Worm (Caenorhabditis elegans): ENCODE data around the gene gcy-19.

- TF ChIP-seq lin-39 (tag; optimal IDR thresholded peaks at IDR 0.05) (no peak), R02D3.7 (tag; optimal IDR thresholded peaks at IDR 0.05) (no peak), ama-1 (optimal IDR thresholded peaks at IDR 0.05) (no peak), fos-1 (tag; optimal IDR thresholded peaks at IDR 0.05) (peak; percentile 45), elt-3 (tag; optimal IDR thresholded peaks at IDR 0.05) (no peak), zag-1 (tag; optimal IDR thresholded peaks at IDR 0.05) (no peak), unc-39 (tag; optimal IDR thresholded peaks at IDR 0.05) (no peak), ztf-4 (tag; optimal IDR thresholded peaks at IDR 0.05) (no peak)
Observed at ce11 chrII:3296644-3297043, 37.5 kb upstream of the gcy-19 start, which contains the start of gene btb-16.

Data from whole organism, L2 larva.